Fruit fly (Drosophila melanogaster): Measurements from ENCODE around the gene CG13723.

CG13723 gene

dm6 chr3L:17264116-17264515, at the start of gene CG13723:
Gene CG13723 (plus strand): TSS chr3L:17264416.
- TF ChIP-seq Lpt (GFP tag; optimal IDR thresholded peaks at IDR 0.05) (no peak), dac (GFP tag; optimal IDR thresholded peaks at IDR 0.05) (no peak), fd59A (GFP tag; optimal IDR thresholded peaks at IDR 0.05) (no peak), CG31627 (GFP tag; optimal IDR thresholded peaks at IDR 0.05) (no peak), CG3032 (tag; optimal IDR thresholded peaks at IDR 0.05) (no peak), cyc (GFP tag; optimal IDR thresholded peaks at IDR 0.05) (no peak), CG6792 (GFP tag; optimal IDR thresholded peaks at IDR 0.05) (no peak), dsx (GFP tag; optimal IDR thresholded peaks at IDR 0.05; ENCODE audit: poor library complexity, severe bottlenecking) (no peak), CG11902 (GFP tag; optimal IDR thresholded peaks at IDR 0.05) (no peak), CG1621 (tag; optimal IDR thresholded peaks at IDR 0.05) (no peak), CG10631 (GFP tag; optimal IDR thresholded peaks at IDR 0.05) (no peak), fd85E (GFP tag; optimal IDR thresholded peaks at IDR 0.05) (no peak), esn (GFP tag; optimal IDR thresholded peaks at IDR 0.05) (no peak), Hr39 (GFP tag; optimal IDR thresholded peaks at IDR 0.05) (no peak)

dm6 chr3L:17216263-17216662, 48.0 kb upstream of the CG13723 start:
- TF ChIP-seq pdm3 (GFP tag; optimal IDR thresholded peaks at IDR 0.05) (peak; percentile 18), dsx (GFP tag; optimal IDR thresholded peaks at IDR 0.05; ENCODE audit: poor library complexity, severe bottlenecking) (peak; percentile 45), CG6163 (GFP tag; IDR thresholded peaks at IDR 0.05) (peak; percentile 55; the same call in 2 of the 3 replicates), fkh (GFP tag; optimal IDR thresholded peaks at IDR 0.05) (no peak), Blimp-1 (GFP tag; optimal IDR thresholded peaks at IDR 0.05) (no peak), Gug (GFP tag; IDR thresholded peaks at IDR 0.05) (no peak), dac (GFP tag; optimal IDR thresholded peaks at IDR 0.05) (no peak), CG10631 (GFP tag; optimal IDR thresholded peaks at IDR 0.05) (peak; percentile 21), CG9139 (GFP tag; optimal IDR thresholded peaks at IDR 0.05) (peak; percentile 19), CG16779 (tag; optimal IDR thresholded peaks at IDR 0.05) (no peak), CG4318 (GFP tag; optimal IDR thresholded peaks at IDR 0.05) (no peak), CG8319 (GFP tag; optimal IDR thresholded peaks at IDR 0.05) (no peak), Hr38 (GFP tag; optimal IDR thresholded peaks at IDR 0.05) (no peak), vri (GFP tag; optimal IDR thresholded peaks at IDR 0.05) (no peak), fd59A (GFP tag; optimal IDR thresholded peaks at IDR 0.05) (no peak), lz (GFP tag; optimal IDR thresholded peaks at IDR 0.05) (no peak), CG6854 (GFP tag; optimal IDR thresholded peaks at IDR 0.05) (no peak), Smox (GFP tag; optimal IDR thresholded peaks at IDR 0.05) (peak; percentile 5), CG11762 (GFP tag; optimal IDR thresholded peaks at IDR 0.05; ENCODE audit: insufficient read depth) (no peak), CG34406 (GFP tag; optimal IDR thresholded peaks at IDR 0.05) (no peak), Eip78C (GFP tag) (peak; percentile 24), Sox14 (GFP tag; optimal IDR thresholded peaks at IDR 0.05) (no peak), CG32006 (GFP tag; optimal IDR thresholded peaks at IDR 0.05) (peak; percentile 8), spab (GFP tag; optimal IDR thresholded peaks at IDR 0.05) (no peak), achi (GFP tag; optimal IDR thresholded peaks at IDR 0.05) (peak; percentile 5), net (GFP tag; optimal IDR thresholded peaks at IDR 0.05) (no peak), CG1621 (tag; optimal IDR thresholded peaks at IDR 0.05) (no peak), CG8632 (GFP tag; optimal IDR thresholded peaks at IDR 0.05) (no peak), acj6 (GFP tag; optimal IDR thresholded peaks at IDR 0.05) (peak; percentile 8), Hr39 (GFP tag; optimal IDR thresholded peaks at IDR 0.05) (peak; percentile 15), CG10669 (GFP tag; optimal IDR thresholded peaks at IDR 0.05) (peak; percentile 26), Eip93F (GFP tag; optimal IDR thresholded peaks at IDR 0.05) (no peak), CG6808 (GFP tag; optimal IDR thresholded peaks at IDR 0.05) (peak; percentile 14), CG3919 (GFP tag; optimal IDR thresholded peaks at IDR 0.05) (peak; percentile 25), OdsH (GFP tag; optimal IDR thresholded peaks at IDR 0.05) (peak; percentile 21), Eip75B (GFP tag; optimal IDR thresholded peaks at IDR 0.05) (peak; percentile 27), ss (GFP tag; optimal IDR thresholded peaks at IDR 0.05) (peak in 1 of 2 experiments; percentile 30), Sox15 (GFP tag; optimal IDR thresholded peaks at IDR 0.05) (no peak), topi (GFP tag; optimal IDR thresholded peaks at IDR 0.05) (peak; percentile 3), Ets96B (tag; optimal IDR thresholded peaks at IDR 0.05) (peak; percentile 46), cyc (GFP tag; optimal IDR thresholded peaks at IDR 0.05) (peak; percentile 6), CG11294 (GFP tag; IDR thresholded peaks at IDR 0.05) (no peak), Ets21C (GFP tag; optimal IDR thresholded peaks at IDR 0.05) (no peak)
